Fruit fly (Drosophila melanogaster): ENCODE data around the gene CG16890.

Gene CG16890

DNA sequence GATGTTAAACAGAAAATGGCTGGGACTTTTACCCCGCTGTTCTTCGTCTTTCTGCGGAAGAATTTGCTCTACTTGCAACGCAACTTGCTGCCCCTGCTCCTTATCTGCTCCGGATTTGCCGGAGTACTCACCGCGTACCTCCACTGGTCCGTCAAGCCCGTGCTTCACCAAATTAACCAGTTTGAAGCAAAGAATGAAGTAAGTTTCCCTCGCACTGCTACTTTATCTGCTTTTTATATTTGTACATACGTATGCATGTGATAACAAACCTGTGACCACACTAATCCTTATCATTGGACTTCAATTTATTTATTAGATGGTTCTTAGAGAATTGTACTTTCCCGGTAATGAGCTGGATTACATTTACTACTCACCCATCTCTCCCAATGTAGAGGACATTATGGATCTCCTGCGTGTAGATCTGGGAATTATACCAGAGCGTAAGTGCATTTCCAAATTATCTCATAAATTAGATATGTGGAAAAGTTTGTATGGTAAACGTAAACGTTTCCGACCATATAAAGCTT lies at the start of gene CG16890:
TSS of gene CG16890 (minus strand) at position 184 of the 527 bp plus-strand sequence.
- TF ChIP-seq Eip78C (GFP tag) (peak; percentile 44), acj6 (GFP tag; optimal IDR thresholded peaks at IDR 0.05) (no peak), Hr39 (GFP tag; optimal IDR thresholded peaks at IDR 0.05) (no peak), vri (GFP tag; optimal IDR thresholded peaks at IDR 0.05) (peak; percentile 53), Sox14 (GFP tag; optimal IDR thresholded peaks at IDR 0.05) (peak; percentile 2), Lpt (GFP tag; optimal IDR thresholded peaks at IDR 0.05) (no peak)

DNA sequence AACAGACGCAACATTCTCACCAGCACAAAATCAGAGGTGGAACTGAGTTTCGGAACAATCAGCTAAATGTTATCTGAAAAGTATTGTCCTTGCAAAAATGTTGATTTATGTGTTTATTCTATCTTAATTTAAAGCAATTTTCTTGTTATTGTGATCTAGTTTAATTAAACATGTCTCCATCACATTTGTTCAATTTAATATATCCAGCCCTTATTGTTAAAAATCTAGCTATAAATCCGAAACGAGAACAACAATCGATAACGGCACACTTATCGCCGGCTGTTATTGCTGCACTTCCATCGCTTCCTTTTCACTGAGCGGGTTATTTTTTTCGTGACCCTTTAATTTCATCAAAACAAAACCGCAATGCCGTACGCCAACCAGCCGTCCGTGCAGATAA lies 48.9 kb upstream of the CG16890 start, which contains the start of the genes GatC, PolG2 and Polr2C:
TSS of gene GatC (minus strand) at position 48 of the 400 bp plus-strand sequence.
TSS of gene PolG2 (minus strand) at position 48 of the 400 bp plus-strand sequence.
TSS of gene Polr2C (plus strand) at position 280 of the 400 bp plus-strand sequence.
- TF ChIP-seq CG6854 (GFP tag; optimal IDR thresholded peaks at IDR 0.05) = no peak
- TF ChIP-seq CG31627 (GFP tag; optimal IDR thresholded peaks at IDR 0.05) = peak; percentile 26
- peak; percentile 8 for TF ChIP-seq CG3032 (tag; optimal IDR thresholded peaks at IDR 0.05)
- peak; percentile 14 for TF ChIP-seq esn (GFP tag; optimal IDR thresholded peaks at IDR 0.05)
- 0 out of 3 replicates have a peak, but pooled peaks have one; percentile 15 for TF ChIP-seq eg (GFP tag; IDR thresholded peaks at IDR 0.05)
- 0 out of 3 replicates have a peak, but pooled peaks have one; percentile 12 for TF ChIP-seq CG8119 (GFP tag; IDR thresholded peaks at IDR 0.05)

DNA sequence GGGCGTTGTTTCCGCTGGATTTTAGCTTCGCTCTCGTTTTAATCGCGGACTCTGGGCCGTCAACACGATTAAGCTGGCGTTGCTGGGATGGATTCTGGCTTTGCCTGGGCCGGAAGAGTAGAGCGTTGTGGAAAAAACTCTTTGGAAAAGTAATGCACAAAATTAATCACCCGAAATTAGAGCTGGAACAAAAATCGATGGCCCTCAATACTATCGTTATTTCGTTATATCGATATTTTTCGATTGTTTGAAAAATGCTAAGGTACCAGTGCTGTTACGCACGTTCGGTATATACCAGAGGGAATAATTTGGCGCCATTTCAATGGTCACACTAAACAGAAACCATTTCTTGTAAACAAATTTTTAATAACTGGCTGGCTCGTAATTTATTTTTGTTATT lies 45.4 kb upstream of the CG16890 start, which contains the start of the genes Arpc1 and Orc5:
TSS of gene Arpc1 (minus strand) at position 202 of the 400 bp plus-strand sequence.
TSS of gene Orc5 (plus strand) at position 298 of the 400 bp plus-strand sequence.
- TF ChIP-seq eg (GFP tag; IDR thresholded peaks at IDR 0.05) = no peak
- no peak for TF ChIP-seq CG6163 (GFP tag; IDR thresholded peaks at IDR 0.05)
- TF ChIP-seq spab (GFP tag; optimal IDR thresholded peaks at IDR 0.05) = no peak
- no peak for TF ChIP-seq Sox14 (GFP tag; optimal IDR thresholded peaks at IDR 0.05)
- no peak for TF ChIP-seq CG3919 (GFP tag; optimal IDR thresholded peaks at IDR 0.05)
- TF ChIP-seq CG11902 (GFP tag; optimal IDR thresholded peaks at IDR 0.05) = no peak
- no peak for TF ChIP-seq net (GFP tag; optimal IDR thresholded peaks at IDR 0.05)
- TF ChIP-seq salr (GFP tag; optimal IDR thresholded peaks at IDR 0.05) = no peak
- TF ChIP-seq acj6 (GFP tag; optimal IDR thresholded peaks at IDR 0.05) = no peak
- no peak for TF ChIP-seq Sox102F (GFP tag; optimal IDR thresholded peaks at IDR 0.05)
- no peak for TF ChIP-seq CG11294 (GFP tag; IDR thresholded peaks at IDR 0.05)
- no peak for TF ChIP-seq CG8319 (GFP tag; optimal IDR thresholded peaks at IDR 0.05)
- no peak for TF ChIP-seq fkh (GFP tag; optimal IDR thresholded peaks at IDR 0.05)
- no peak for TF ChIP-seq CG6792 (GFP tag; optimal IDR thresholded peaks at IDR 0.05)
- no peak for TF ChIP-seq ss (GFP tag; optimal IDR thresholded peaks at IDR 0.05)
- no peak for TF ChIP-seq Eip93F (GFP tag; optimal IDR thresholded peaks at IDR 0.05)
- no peak for TF ChIP-seq CG10669 (GFP tag; optimal IDR thresholded peaks at IDR 0.05)
- TF ChIP-seq CG3032 (tag; optimal IDR thresholded peaks at IDR 0.05) = no peak
- TF ChIP-seq Ets96B (tag; optimal IDR thresholded peaks at IDR 0.05) = no peak

DNA sequence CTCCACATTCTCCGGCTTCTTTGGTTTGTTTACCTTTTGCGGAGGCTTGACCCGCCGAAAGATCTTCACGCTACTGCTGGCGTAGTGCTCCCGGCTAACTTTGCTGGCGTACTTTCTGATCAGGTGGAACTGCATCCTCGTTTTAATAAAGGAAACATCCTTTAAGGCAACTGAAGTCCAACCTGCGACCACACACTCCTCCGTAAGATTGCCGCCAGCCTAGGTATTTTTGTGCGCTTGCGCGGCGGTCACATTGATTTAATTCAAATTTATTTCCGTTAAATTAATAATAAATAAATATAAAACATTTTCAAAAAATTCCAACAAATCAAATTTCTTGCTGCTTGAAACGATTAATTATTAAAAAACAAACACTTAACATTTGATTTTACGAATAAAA lies 43.4 kb upstream of the CG16890 start, which contains the start of gene PolG1:
TSS of gene PolG1 (minus strand) at position 216 of the 400 bp plus-strand sequence.
- TF ChIP-seq CG1621 (tag; optimal IDR thresholded peaks at IDR 0.05) (peak; percentile 77), Ets96B (tag; optimal IDR thresholded peaks at IDR 0.05) (no peak)

DNA sequence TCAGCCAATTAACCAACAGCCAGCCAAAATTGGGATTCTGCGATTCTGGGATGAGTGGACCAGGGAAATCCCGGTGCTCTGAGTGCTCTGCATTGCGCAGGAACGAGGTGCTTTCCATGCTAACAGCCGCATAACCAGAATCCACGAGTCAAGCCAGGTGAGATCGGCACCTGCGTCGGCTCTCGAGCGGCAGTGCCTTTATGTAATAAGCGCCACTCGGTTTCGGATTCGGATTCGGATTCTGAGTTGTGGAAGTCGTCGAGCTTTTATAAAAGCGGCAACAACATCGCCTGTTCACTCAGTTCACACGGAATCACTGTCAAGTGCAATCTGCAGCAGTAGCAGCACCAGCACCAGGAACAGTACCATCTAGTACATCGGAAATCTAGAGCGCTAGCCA lies 36.8 kb upstream of the CG16890 start, which contains the start of gene b:
TSS of gene b (plus strand) at position 301 of the 400 bp plus-strand sequence.
- TF ChIP-seq CG4318 (GFP tag; optimal IDR thresholded peaks at IDR 0.05) (no peak), Ets96B (tag; optimal IDR thresholded peaks at IDR 0.05) (no peak), fkh (GFP tag; optimal IDR thresholded peaks at IDR 0.05) (no peak), Blimp-1 (GFP tag; optimal IDR thresholded peaks at IDR 0.05) (no peak), CG3919 (GFP tag; optimal IDR thresholded peaks at IDR 0.05) (no peak), Hr4 (GFP tag; optimal IDR thresholded peaks at IDR 0.05) (no peak), CG6808 (GFP tag; optimal IDR thresholded peaks at IDR 0.05) (no peak), CG10669 (GFP tag; optimal IDR thresholded peaks at IDR 0.05) (no peak), eg (GFP tag; IDR thresholded peaks at IDR 0.05) (no peak), lz (GFP tag; optimal IDR thresholded peaks at IDR 0.05) (no peak), acj6 (GFP tag; optimal IDR thresholded peaks at IDR 0.05) (no peak), CG16779 (tag; optimal IDR thresholded peaks at IDR 0.05) (no peak), CG11294 (GFP tag; IDR thresholded peaks at IDR 0.05) (no peak), Hr39 (GFP tag; optimal IDR thresholded peaks at IDR 0.05) (no peak), dsx (GFP tag; optimal IDR thresholded peaks at IDR 0.05; ENCODE audit: poor library complexity, severe bottlenecking) (no peak), Smox (GFP tag; optimal IDR thresholded peaks at IDR 0.05) (no peak), Sox102F (GFP tag; optimal IDR thresholded peaks at IDR 0.05) (no peak), Sox14 (GFP tag; optimal IDR thresholded peaks at IDR 0.05) (no peak)

Measured in whole organism, prepupa.